Fruit fly (Drosophila melanogaster) whole organism, prepupa: ENCODE results near the gene sage.

ENCODE experiments used
- Blimp-1 ChIP-seq: fragments of 200-800 bp; sonication (Bioruptor generic); optimal IDR thresholded peaks from 3 replicates; lab custom pipeline; 2017; ENCODE audit warnings: missing biosample characterization, missing genetic modification characterization, mild to moderate bottlenecking, moderate library complexity, missing genetic modification reagents
- CG10631 ChIP-seq: fragments of 200-800 bp; sonication (Bioruptor generic); optimal IDR thresholded peaks from 2 replicates; lab custom pipeline; 2016; ENCODE audit warnings: missing biosample characterization, missing genetic modification characterization
- CG10669 ChIP-seq: fragments of 200-800 bp; sonication (Bioruptor generic); optimal IDR thresholded peaks from 3 replicates; lab custom pipeline; 2018; ENCODE audit warnings: missing biosample characterization, mild to moderate bottlenecking, missing genetic modification characterization, moderate library complexity
- CG11294 ChIP-seq: fragments of 200-800 bp; sonication (Bioruptor generic); IDR thresholded peaks from 2 replicates; pipeline ENCODE4 v1.3.6; 2022; ENCODE audit warnings: missing biosample characterization, missing genetic modification characterization
- CG11762 ChIP-seq: fragments of 200-800 bp; sonication (Bioruptor generic); optimal IDR thresholded peaks from 3 replicates; lab custom pipeline; 2016; ENCODE audit warnings: missing biosample characterization, missing genetic modification characterization; ENCODE audit not compliant: insufficient read depth
- CG16779 ChIP-seq: fragments of 200-800 bp; sonication (Bioruptor generic); optimal IDR thresholded peaks from 3 replicates; lab custom pipeline; 2017; ENCODE audit warnings: missing biosample characterization, mild to moderate bottlenecking, missing genetic modification characterization
- CG3032 ChIP-seq: fragments of 200-800 bp; optimal IDR thresholded peaks from 2 replicates; lab custom pipeline; 2019; ENCODE audit warnings: missing biosample characterization, mild to moderate bottlenecking, missing genetic modification characterization, moderate library complexity
- CG31627 ChIP-seq: fragments of 200-800 bp; sonication (Bioruptor generic); optimal IDR thresholded peaks from 3 replicates; lab custom pipeline; 2016; ENCODE audit warnings: missing biosample characterization, missing genetic modification characterization
- CG32006 ChIP-seq: fragments of 200-800 bp; sonication (Bioruptor generic); optimal IDR thresholded peaks from 3 replicates; lab custom pipeline; 2017; ENCODE audit warnings: missing biosample characterization, mild to moderate bottlenecking, missing genetic modification characterization
- CG34406 ChIP-seq: fragments of 200-800 bp; sonication (Bioruptor generic); optimal IDR thresholded peaks from 3 replicates; lab custom pipeline; 2016; ENCODE audit warnings: missing biosample characterization, missing genetic modification characterization
- CG3919 ChIP-seq: fragments of 200-800 bp; sonication (Bioruptor generic); optimal IDR thresholded peaks from 3 replicates; lab custom pipeline; 2016; ENCODE audit warnings: missing biosample characterization, missing genetic modification characterization
- CG4318 ChIP-seq: fragments of 200-800 bp; sonication (Bioruptor generic); optimal IDR thresholded peaks from 3 replicates; lab custom pipeline; 2017; ENCODE audit warnings: missing biosample characterization, mild to moderate bottlenecking, missing genetic modification characterization
- CG6163 ChIP-seq: fragments of 200-800 bp; sonication (Bioruptor generic); IDR thresholded peaks from 3 replicates; pipeline ENCODE4 v1.3.6; 2022; ENCODE audit warnings: missing biosample characterization, missing genetic modification characterization
- CG6276 ChIP-seq: fragments of 200-800 bp; sonication (Bioruptor generic); optimal IDR thresholded peaks from 2 replicates; lab custom pipeline; 2017; ENCODE audit warnings: missing biosample characterization, mild to moderate bottlenecking, missing genetic modification characterization
- CG6792 ChIP-seq: fragments of 200-800 bp; sonication (Bioruptor generic); optimal IDR thresholded peaks from 3 replicates; lab custom pipeline; 2016; ENCODE audit warnings: missing biosample characterization, missing genetic modification characterization
- CG6808 ChIP-seq: fragments of 200-800 bp; sonication (Bioruptor generic); optimal IDR thresholded peaks from 3 replicates; lab custom pipeline; 2017; ENCODE audit warnings: missing biosample characterization, missing genetic modification characterization, mild to moderate bottlenecking, moderate library complexity, missing genetic modification reagents
- CG6854 ChIP-seq: fragments of 200-800 bp; sonication (Bioruptor generic); optimal IDR thresholded peaks from 2 replicates; lab custom pipeline; 2017; ENCODE audit warnings: missing biosample characterization, mild to moderate bottlenecking, missing genetic modification characterization
- CG7368 ChIP-seq: fragments of 200-800 bp; sonication (Bioruptor generic); optimal IDR thresholded peaks from 3 replicates; lab custom pipeline; 2016; ENCODE audit warnings: missing biosample characterization, missing genetic modification characterization
- CG8319 ChIP-seq: fragments of 200-800 bp; sonication (Bioruptor generic); optimal IDR thresholded peaks from 3 replicates; lab custom pipeline; 2016; ENCODE audit warnings: missing biosample characterization, missing genetic modification characterization
- CG8632 ChIP-seq: fragments of 200-800 bp; sonication (Bioruptor generic); optimal IDR thresholded peaks from 3 replicates; lab custom pipeline; 2016; ENCODE audit warnings: missing biosample characterization, missing genetic modification characterization
- CG9139 ChIP-seq: fragments of 200-800 bp; sonication (Bioruptor generic); optimal IDR thresholded peaks from 3 replicates; lab custom pipeline; 2017; ENCODE audit warnings: missing biosample characterization, mild to moderate bottlenecking, missing genetic modification characterization
- Eip75B ChIP-seq: fragments of 200-800 bp; sonication (Bioruptor generic); optimal IDR thresholded peaks from 3 replicates; lab custom pipeline; 2016; ENCODE audit warnings: missing biosample characterization, missing genetic modification characterization
- Eip93F ChIP-seq: fragments of 200-800 bp; sonication (Bioruptor generic); optimal IDR thresholded peaks from 2 replicates; lab custom pipeline; 2016; ENCODE audit warnings: missing biosample characterization, mild to moderate bottlenecking, missing genetic modification characterization
- Ets21C ChIP-seq: fragments of 200-800 bp; sonication (Bioruptor generic); optimal IDR thresholded peaks from 3 replicates; lab custom pipeline; 2016; ENCODE audit warnings: missing biosample characterization, missing genetic modification characterization
- Ets96B ChIP-seq: fragments of 200-800 bp; optimal IDR thresholded peaks from 2 replicates; lab custom pipeline; 2019; ENCODE audit warnings: missing biosample characterization, mild to moderate bottlenecking, missing genetic modification characterization, moderate library complexity
- Hr38 ChIP-seq: sonication (Bioruptor generic); optimal IDR thresholded peaks from 2 replicates; lab custom pipeline; 2016; ENCODE audit warnings: missing biosample characterization, missing genetic modification characterization
- Hr39 ChIP-seq: fragments of 200-800 bp; sonication (Bioruptor generic); optimal IDR thresholded peaks from 2 replicates; lab custom pipeline; 2016; ENCODE audit warnings: missing biosample characterization, missing genetic modification characterization
- Hr4 ChIP-seq: fragments of 200-800 bp; sonication (Bioruptor generic); optimal IDR thresholded peaks from 3 replicates; lab custom pipeline; 2016; ENCODE audit warnings: missing biosample characterization, missing genetic modification characterization
- Lpt ChIP-seq: fragments of 200-800 bp; sonication (Bioruptor generic); optimal IDR thresholded peaks from 3 replicates; lab custom pipeline; 2016; ENCODE audit warnings: missing biosample characterization, missing genetic modification characterization
- Met ChIP-seq: fragments of 200-800 bp; sonication (Bioruptor generic); optimal IDR thresholded peaks from 3 replicates; lab custom pipeline; 2016; ENCODE audit warnings: missing biosample characterization, missing genetic modification characterization
- OdsH ChIP-seq: fragments of 200-800 bp; sonication (Bioruptor generic); optimal IDR thresholded peaks from 3 replicates; lab custom pipeline; 2016; ENCODE audit warnings: missing biosample characterization, missing genetic modification characterization
- Smox ChIP-seq: fragments of 200-800 bp; sonication (Bioruptor generic); optimal IDR thresholded peaks from 3 replicates; lab custom pipeline; 2016; ENCODE audit warnings: missing biosample characterization, missing genetic modification characterization
- Sox102F ChIP-seq: fragments of 200-800 bp; sonication (Bioruptor generic); optimal IDR thresholded peaks from 2 replicates; lab custom pipeline; 2016; ENCODE audit warnings: missing biosample characterization, mild to moderate bottlenecking, missing genetic modification characterization
- Sox14 ChIP-seq: fragments of 200-800 bp; sonication (Bioruptor generic); optimal IDR thresholded peaks from 3 replicates; lab custom pipeline; 2016; ENCODE audit warnings: missing biosample characterization, missing genetic modification characterization
- Sox15 ChIP-seq: fragments of 200-800 bp; sonication (Bioruptor generic); optimal IDR thresholded peaks from 3 replicates; lab custom pipeline; 2016; ENCODE audit warnings: missing biosample characterization, missing genetic modification characterization
- achi ChIP-seq: fragments of 200-800 bp; sonication (Bioruptor generic); optimal IDR thresholded peaks from 3 replicates; lab custom pipeline; 2016; ENCODE audit warnings: missing biosample characterization, missing genetic modification characterization
- cyc ChIP-seq: fragments of 200-800 bp; sonication (Bioruptor generic); optimal IDR thresholded peaks from 3 replicates; lab custom pipeline; 2016; ENCODE audit warnings: missing biosample characterization, missing genetic modification characterization
- dac ChIP-seq: fragments of 200-800 bp; sonication (Bioruptor generic); optimal IDR thresholded peaks from 2 replicates; lab custom pipeline; 2017; ENCODE audit warnings: missing biosample characterization, mild to moderate bottlenecking, missing genetic modification characterization
- eg ChIP-seq: fragments of 200-800 bp; sonication (Bioruptor generic); IDR thresholded peaks from 3 replicates; pipeline ENCODE4 v1.3.6; 2022; ENCODE audit warnings: missing biosample characterization, missing genetic modification characterization
- esn ChIP-seq: fragments of 200-800 bp; sonication (Bioruptor generic); optimal IDR thresholded peaks from 2 replicates; lab custom pipeline; 2016; ENCODE audit warnings: missing biosample characterization, mild to moderate bottlenecking, missing genetic modification characterization, moderate library complexity
- fd59A ChIP-seq: fragments of 200-800 bp; sonication (Bioruptor generic); optimal IDR thresholded peaks from 2 replicates; lab custom pipeline; 2017; ENCODE audit warnings: missing biosample characterization, mild to moderate bottlenecking, missing genetic modification characterization, missing genetic modification reagents
- fd85E ChIP-seq: fragments of 200-800 bp; sonication (Bioruptor generic); optimal IDR thresholded peaks from 3 replicates; lab custom pipeline; 2016; ENCODE audit warnings: missing biosample characterization, missing genetic modification characterization
- fkh ChIP-seq: fragments of 200-800 bp; sonication (Bioruptor generic); optimal IDR thresholded peaks from 3 replicates; lab custom pipeline; 2017; ENCODE audit warnings: missing biosample characterization, mild to moderate bottlenecking, missing genetic modification characterization, moderate library complexity
- pdm3 ChIP-seq: fragments of 200-800 bp; sonication (Bioruptor generic); optimal IDR thresholded peaks from 3 replicates; lab custom pipeline; 2016; ENCODE audit warnings: missing biosample characterization, missing genetic modification characterization
- spab ChIP-seq: fragments of 200-800 bp; sonication (Bioruptor generic); optimal IDR thresholded peaks from 2 replicates; lab custom pipeline; 2017; ENCODE audit warnings: missing biosample characterization, mild to moderate bottlenecking, missing genetic modification characterization, missing genetic modification reagents
- ss ChIP-seq, 2 experiments: fragments of 200-800 bp; sonication (Bioruptor generic); optimal IDR thresholded peaks; 2 replicates in 1 of 2; 3 replicates in 1 of 2; lab custom pipeline; 2017 to 2018; ENCODE audit warnings: mild to moderate bottlenecking in 2 of 2, missing biosample characterization in 2 of 2, missing genetic modification characterization in 2 of 2, moderate library complexity in 1 of 2
- svp ChIP-seq: fragments of 200-800 bp; sonication (Bioruptor generic); peaks from one replicate; lab custom pipeline; 2016; ENCODE audit warnings: missing biosample characterization, missing genetic modification characterization
- topi ChIP-seq: fragments of 200-800 bp; sonication (Bioruptor generic); optimal IDR thresholded peaks from 3 replicates; lab custom pipeline; 2016; ENCODE audit warnings: missing biosample characterization, missing genetic modification characterization
- vri ChIP-seq: fragments of 200-800 bp; sonication (Bioruptor generic); optimal IDR thresholded peaks from 3 replicates; lab custom pipeline; 2016; ENCODE audit warnings: missing biosample characterization, mild to moderate bottlenecking, missing genetic modification characterization

The sage gene

DNA sequence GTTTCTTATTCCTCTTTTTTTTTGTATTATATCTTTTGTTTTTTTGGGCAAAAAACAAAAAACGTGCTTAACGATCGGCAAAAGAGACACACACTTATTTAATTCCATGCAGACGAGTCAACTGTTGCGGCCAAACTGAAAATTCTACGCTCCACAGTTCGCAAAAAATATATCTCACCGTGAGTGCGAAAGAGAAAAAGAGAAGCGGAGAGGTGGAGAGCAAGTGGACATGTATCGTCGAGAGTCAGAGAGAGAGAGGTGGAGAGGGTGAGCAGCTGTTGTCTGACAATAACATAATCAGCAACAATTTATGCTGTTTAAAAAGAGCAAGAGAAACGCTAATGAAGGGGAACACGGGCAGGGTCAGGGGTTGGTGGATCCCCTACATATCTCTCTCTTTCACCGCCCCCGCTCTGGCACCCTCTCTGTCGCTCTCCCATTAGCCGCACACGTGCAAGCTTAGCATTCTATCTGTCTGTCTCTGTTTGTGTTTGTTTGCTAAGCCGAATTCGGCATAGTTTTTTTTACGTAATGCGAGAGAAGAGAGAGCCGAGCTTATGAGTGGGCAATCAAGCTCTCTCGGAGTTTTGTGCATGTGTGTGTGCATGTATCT lies 37.1 kb downstream of the sage start (continued):
- TF ChIP-seq CG34406, result no peak
- TF ChIP-seq fd85E (GFP tag; lab: Kevin White, UChicago), result no peak
- no peak for TF ChIP-seq Hr39 (GFP tag; lab: Kevin White, UChicago)
- TF ChIP-seq pdm3 (GFP tag; lab: Kevin White, UChicago), result no peak
- no peak for TF ChIP-seq CG10631 (GFP tag; lab: Kevin White, UChicago)
- no peak for TF ChIP-seq Hr38 (GFP tag; lab: Kevin White, UChicago)
- TF ChIP-seq vri (GFP tag; lab: Kevin White, UChicago), result peak; percentile 84
- no peak for TF ChIP-seq cyc
- no peak for TF ChIP-seq CG10669 (GFP tag; lab: Kevin White, UChicago)
- TF ChIP-seq Eip93F (GFP tag; lab: Kevin White, UChicago), result no peak
- TF ChIP-seq fd59A (GFP tag; lab: Kevin White, UChicago), result no peak
- TF ChIP-seq Ets96B (tag; lab: Kevin White, UChicago), result no peak
- peak; percentile 85 for TF ChIP-seq fkh (GFP tag; lab: Kevin White, UChicago)
- no peak for TF ChIP-seq Met (GFP tag; lab: Kevin White, UChicago)
- TF ChIP-seq OdsH (GFP tag; lab: Kevin White, UChicago), result no peak
- no peak for TF ChIP-seq Blimp-1 (GFP tag; lab: Kevin White, UChicago)
- TF ChIP-seq CG16779 (tag; lab: Kevin White, UChicago), result no peak
- TF ChIP-seq CG6163, result peak; percentile 49; the same call in 2 of the 3 replicates
- TF ChIP-seq esn (GFP tag; lab: Kevin White, UChicago), result no peak
- peak; percentile 83 for TF ChIP-seq svp (GFP tag; lab: Kevin White, UChicago)
- TF ChIP-seq CG6276 (GFP tag; lab: Kevin White, UChicago), result no peak
- TF ChIP-seq topi (GFP tag; lab: Kevin White, UChicago), result no peak
- no peak for TF ChIP-seq CG3032
- TF ChIP-seq CG8319 (GFP tag; lab: Kevin White, UChicago), result no peak
- no peak for TF ChIP-seq Sox15 (GFP tag; lab: Kevin White, UChicago)
- TF ChIP-seq dac (GFP tag; lab: Kevin White, UChicago), result no peak
- no peak for TF ChIP-seq Smox (GFP tag; lab: Kevin White, UChicago)

dm6 chr3R:9226146-9226545 lies 37.8 kb downstream of the sage start:
- no peak for TF ChIP-seq Ets21C
- TF ChIP-seq CG4318, result no peak
- TF ChIP-seq CG16779 (tag; lab: Kevin White, UChicago), result no peak
- TF ChIP-seq Eip75B (GFP tag; lab: Kevin White, UChicago), result peak; percentile 4
- TF ChIP-seq CG11294 (GFP tag; lab: Robert Waterston, UW), result no peak
- no peak for TF ChIP-seq CG6276 (GFP tag; lab: Kevin White, UChicago)
- peak; percentile 48 for TF ChIP-seq CG6808 (GFP tag; lab: Kevin White, UChicago)
- no peak for TF ChIP-seq CG31627 (GFP tag; lab: Kevin White, UChicago)
- no peak for TF ChIP-seq CG3919 (GFP tag; lab: Kevin White, UChicago)
- TF ChIP-seq CG9139 (GFP tag; lab: Kevin White, UChicago), result no peak
- TF ChIP-seq CG32006 (GFP tag; lab: Kevin White, UChicago), result no peak
- no peak for TF ChIP-seq pdm3 (GFP tag; lab: Kevin White, UChicago)
- no peak for TF ChIP-seq CG6792 (GFP tag; lab: Kevin White, UChicago)
- TF ChIP-seq vri (GFP tag; lab: Kevin White, UChicago), result no peak
- TF ChIP-seq fd59A (GFP tag; lab: Kevin White, UChicago), result peak; percentile 10
- TF ChIP-seq CG11762, result no peak
- no peak for TF ChIP-seq Lpt (GFP tag; lab: Kevin White, UChicago)
- TF ChIP-seq OdsH (GFP tag; lab: Kevin White, UChicago), result no peak
- TF ChIP-seq ss (GFP tag; optimal IDR thresholded peaks at IDR 0.05; lab: Kevin White, UChicago), result peak; percentile 52 to 59
- no peak for TF ChIP-seq Eip93F (GFP tag; lab: Kevin White, UChicago)
- no peak for TF ChIP-seq CG7368 (GFP tag; lab: Kevin White, UChicago)
- TF ChIP-seq CG6163, result peak; percentile 67
- TF ChIP-seq Sox102F (GFP tag; lab: Kevin White, UChicago), result no peak
- TF ChIP-seq eg (GFP tag; lab: Robert Waterston, UW), result no peak
- no peak for TF ChIP-seq CG6854 (GFP tag; lab: Kevin White, UChicago)
- TF ChIP-seq CG8632 (GFP tag; lab: Kevin White, UChicago), result no peak
- no peak for TF ChIP-seq svp (GFP tag; lab: Kevin White, UChicago)
- no peak for TF ChIP-seq CG10669 (GFP tag; lab: Kevin White, UChicago)
- no peak for TF ChIP-seq Hr4 (GFP tag; lab: Kevin White, UChicago)
- no peak for TF ChIP-seq esn (GFP tag; lab: Kevin White, UChicago)
- TF ChIP-seq spab, result peak; percentile 26
- TF ChIP-seq Sox14 (GFP tag; lab: Kevin White, UChicago), result no peak
- no peak for TF ChIP-seq achi (GFP tag; lab: Kevin White, UChicago)
